Fruit fly (Drosophila melanogaster) whole organism, prepupa: ENCODE data around the gene lectin-30A.

ENCODE experiments used
- Blimp-1 ChIP-seq: fragments of 200-800 bp; sonication (Bioruptor generic); optimal IDR thresholded peaks from 3 replicates; lab custom pipeline; 2017; ENCODE audit warnings: missing biosample characterization, missing genetic modification characterization, mild to moderate bottlenecking, moderate library complexity, missing genetic modification reagents
- CG10631 ChIP-seq: fragments of 200-800 bp; sonication (Bioruptor generic); optimal IDR thresholded peaks from 2 replicates; lab custom pipeline; 2016; ENCODE audit warnings: missing biosample characterization, missing genetic modification characterization
- CG11294 ChIP-seq: fragments of 200-800 bp; sonication (Bioruptor generic); IDR thresholded peaks from 2 replicates; pipeline ENCODE4 v1.3.6; 2022; ENCODE audit warnings: missing biosample characterization, missing genetic modification characterization
- CG11762 ChIP-seq: fragments of 200-800 bp; sonication (Bioruptor generic); optimal IDR thresholded peaks from 3 replicates; lab custom pipeline; 2016; ENCODE audit warnings: missing biosample characterization, missing genetic modification characterization; ENCODE audit not compliant: insufficient read depth
- CG11902 ChIP-seq: fragments of 200-800 bp; sonication (Bioruptor generic); optimal IDR thresholded peaks from 3 replicates; lab custom pipeline; 2016; ENCODE audit warnings: missing biosample characterization, missing genetic modification characterization
- CG15336 ChIP-seq: fragments of 200-800 bp; sonication (Bioruptor generic); IDR thresholded peaks from 2 replicates; pipeline ENCODE4 v1.3.6; 2022; ENCODE audit warnings: missing biosample characterization, missing genetic modification characterization
- CG1621 ChIP-seq: fragments of 200-800 bp; sonication (Bioruptor generic); optimal IDR thresholded peaks from 3 replicates; lab custom pipeline; 2018; ENCODE audit warnings: missing biosample characterization, mild to moderate bottlenecking, missing genetic modification characterization
- CG16779 ChIP-seq: fragments of 200-800 bp; sonication (Bioruptor generic); optimal IDR thresholded peaks from 3 replicates; lab custom pipeline; 2017; ENCODE audit warnings: missing biosample characterization, mild to moderate bottlenecking, missing genetic modification characterization
- CG3032 ChIP-seq: fragments of 200-800 bp; optimal IDR thresholded peaks from 2 replicates; lab custom pipeline; 2019; ENCODE audit warnings: missing biosample characterization, mild to moderate bottlenecking, missing genetic modification characterization, moderate library complexity
- CG31627 ChIP-seq: fragments of 200-800 bp; sonication (Bioruptor generic); optimal IDR thresholded peaks from 3 replicates; lab custom pipeline; 2016; ENCODE audit warnings: missing biosample characterization, missing genetic modification characterization
- CG32006 ChIP-seq: fragments of 200-800 bp; sonication (Bioruptor generic); optimal IDR thresholded peaks from 3 replicates; lab custom pipeline; 2017; ENCODE audit warnings: missing biosample characterization, mild to moderate bottlenecking, missing genetic modification characterization
- CG34406 ChIP-seq: fragments of 200-800 bp; sonication (Bioruptor generic); optimal IDR thresholded peaks from 3 replicates; lab custom pipeline; 2016; ENCODE audit warnings: missing biosample characterization, missing genetic modification characterization
- CG3919 ChIP-seq: fragments of 200-800 bp; sonication (Bioruptor generic); optimal IDR thresholded peaks from 3 replicates; lab custom pipeline; 2016; ENCODE audit warnings: missing biosample characterization, missing genetic modification characterization
- CG4318 ChIP-seq: fragments of 200-800 bp; sonication (Bioruptor generic); optimal IDR thresholded peaks from 3 replicates; lab custom pipeline; 2017; ENCODE audit warnings: missing biosample characterization, mild to moderate bottlenecking, missing genetic modification characterization
- CG6163 ChIP-seq: fragments of 200-800 bp; sonication (Bioruptor generic); IDR thresholded peaks from 3 replicates; pipeline ENCODE4 v1.3.6; 2022; ENCODE audit warnings: missing biosample characterization, missing genetic modification characterization
- CG6276 ChIP-seq: fragments of 200-800 bp; sonication (Bioruptor generic); optimal IDR thresholded peaks from 2 replicates; lab custom pipeline; 2017; ENCODE audit warnings: missing biosample characterization, mild to moderate bottlenecking, missing genetic modification characterization
- CG6854 ChIP-seq: fragments of 200-800 bp; sonication (Bioruptor generic); optimal IDR thresholded peaks from 2 replicates; lab custom pipeline; 2017; ENCODE audit warnings: missing biosample characterization, mild to moderate bottlenecking, missing genetic modification characterization
- CG7368 ChIP-seq: fragments of 200-800 bp; sonication (Bioruptor generic); optimal IDR thresholded peaks from 3 replicates; lab custom pipeline; 2016; ENCODE audit warnings: missing biosample characterization, missing genetic modification characterization
- CG8119 ChIP-seq: fragments of 200-800 bp; sonication (Bioruptor generic); IDR thresholded peaks from 3 replicates; pipeline ENCODE4 v1.3.6; 2022; ENCODE audit warnings: missing biosample characterization, missing genetic modification characterization
- CG8319 ChIP-seq: fragments of 200-800 bp; sonication (Bioruptor generic); optimal IDR thresholded peaks from 3 replicates; lab custom pipeline; 2016; ENCODE audit warnings: missing biosample characterization, missing genetic modification characterization
- CG8632 ChIP-seq: fragments of 200-800 bp; sonication (Bioruptor generic); optimal IDR thresholded peaks from 3 replicates; lab custom pipeline; 2016; ENCODE audit warnings: missing biosample characterization, missing genetic modification characterization
- CG9139 ChIP-seq: fragments of 200-800 bp; sonication (Bioruptor generic); optimal IDR thresholded peaks from 3 replicates; lab custom pipeline; 2017; ENCODE audit warnings: missing biosample characterization, mild to moderate bottlenecking, missing genetic modification characterization
- Eip75B ChIP-seq: fragments of 200-800 bp; sonication (Bioruptor generic); optimal IDR thresholded peaks from 3 replicates; lab custom pipeline; 2016; ENCODE audit warnings: missing biosample characterization, missing genetic modification characterization
- Eip78C ChIP-seq: fragments of 200-800 bp; sonication (Bioruptor generic); peaks from one replicate; lab custom pipeline; 2016; ENCODE audit warnings: missing biosample characterization, missing genetic modification characterization
- Eip93F ChIP-seq: fragments of 200-800 bp; sonication (Bioruptor generic); optimal IDR thresholded peaks from 2 replicates; lab custom pipeline; 2016; ENCODE audit warnings: missing biosample characterization, mild to moderate bottlenecking, missing genetic modification characterization
- Hr38 ChIP-seq: sonication (Bioruptor generic); optimal IDR thresholded peaks from 2 replicates; lab custom pipeline; 2016; ENCODE audit warnings: missing biosample characterization, missing genetic modification characterization
- Hr39 ChIP-seq: fragments of 200-800 bp; sonication (Bioruptor generic); optimal IDR thresholded peaks from 2 replicates; lab custom pipeline; 2016; ENCODE audit warnings: missing biosample characterization, missing genetic modification characterization
- Hr4 ChIP-seq: fragments of 200-800 bp; sonication (Bioruptor generic); optimal IDR thresholded peaks from 3 replicates; lab custom pipeline; 2016; ENCODE audit warnings: missing biosample characterization, missing genetic modification characterization
- Met ChIP-seq: fragments of 200-800 bp; sonication (Bioruptor generic); optimal IDR thresholded peaks from 3 replicates; lab custom pipeline; 2016; ENCODE audit warnings: missing biosample characterization, missing genetic modification characterization
- OdsH ChIP-seq: fragments of 200-800 bp; sonication (Bioruptor generic); optimal IDR thresholded peaks from 3 replicates; lab custom pipeline; 2016; ENCODE audit warnings: missing biosample characterization, missing genetic modification characterization
- Smox ChIP-seq: fragments of 200-800 bp; sonication (Bioruptor generic); optimal IDR thresholded peaks from 3 replicates; lab custom pipeline; 2016; ENCODE audit warnings: missing biosample characterization, missing genetic modification characterization
- Sox102F ChIP-seq: fragments of 200-800 bp; sonication (Bioruptor generic); optimal IDR thresholded peaks from 2 replicates; lab custom pipeline; 2016; ENCODE audit warnings: missing biosample characterization, mild to moderate bottlenecking, missing genetic modification characterization
- Sox15 ChIP-seq: fragments of 200-800 bp; sonication (Bioruptor generic); optimal IDR thresholded peaks from 3 replicates; lab custom pipeline; 2016; ENCODE audit warnings: missing biosample characterization, missing genetic modification characterization
- achi ChIP-seq: fragments of 200-800 bp; sonication (Bioruptor generic); optimal IDR thresholded peaks from 3 replicates; lab custom pipeline; 2016; ENCODE audit warnings: missing biosample characterization, missing genetic modification characterization
- acj6 ChIP-seq: fragments of 200-800 bp; sonication (Bioruptor generic); optimal IDR thresholded peaks from 3 replicates; lab custom pipeline; 2016; ENCODE audit warnings: missing biosample characterization, missing genetic modification characterization
- cyc ChIP-seq: fragments of 200-800 bp; sonication (Bioruptor generic); optimal IDR thresholded peaks from 3 replicates; lab custom pipeline; 2016; ENCODE audit warnings: missing biosample characterization, missing genetic modification characterization
- dac ChIP-seq: fragments of 200-800 bp; sonication (Bioruptor generic); optimal IDR thresholded peaks from 2 replicates; lab custom pipeline; 2017; ENCODE audit warnings: missing biosample characterization, mild to moderate bottlenecking, missing genetic modification characterization
- dsx ChIP-seq: fragments of 200-800 bp; optimal IDR thresholded peaks from 3 replicates; lab custom pipeline; 2019; ENCODE audit warnings: missing biosample characterization, mild to moderate bottlenecking, missing genetic modification characterization, moderate library complexity; ENCODE audit not compliant: poor library complexity, severe bottlenecking
- eg ChIP-seq: fragments of 200-800 bp; sonication (Bioruptor generic); IDR thresholded peaks from 3 replicates; pipeline ENCODE4 v1.3.6; 2022; ENCODE audit warnings: missing biosample characterization, missing genetic modification characterization
- esn ChIP-seq: fragments of 200-800 bp; sonication (Bioruptor generic); optimal IDR thresholded peaks from 2 replicates; lab custom pipeline; 2016; ENCODE audit warnings: missing biosample characterization, mild to moderate bottlenecking, missing genetic modification characterization, moderate library complexity
- fd59A ChIP-seq: fragments of 200-800 bp; sonication (Bioruptor generic); optimal IDR thresholded peaks from 2 replicates; lab custom pipeline; 2017; ENCODE audit warnings: missing biosample characterization, mild to moderate bottlenecking, missing genetic modification characterization, missing genetic modification reagents
- fd85E ChIP-seq: fragments of 200-800 bp; sonication (Bioruptor generic); optimal IDR thresholded peaks from 3 replicates; lab custom pipeline; 2016; ENCODE audit warnings: missing biosample characterization, missing genetic modification characterization
- fkh ChIP-seq: fragments of 200-800 bp; sonication (Bioruptor generic); optimal IDR thresholded peaks from 3 replicates; lab custom pipeline; 2017; ENCODE audit warnings: missing biosample characterization, mild to moderate bottlenecking, missing genetic modification characterization, moderate library complexity
- lz ChIP-seq: fragments of 200-800 bp; sonication (Bioruptor generic); optimal IDR thresholded peaks from 3 replicates; lab custom pipeline; 2016; ENCODE audit warnings: missing biosample characterization, missing genetic modification characterization
- net ChIP-seq: fragments of 200-800 bp; sonication (Bioruptor generic); optimal IDR thresholded peaks from 3 replicates; lab custom pipeline; 2016; ENCODE audit warnings: missing biosample characterization, missing genetic modification characterization
- pdm3 ChIP-seq: fragments of 200-800 bp; sonication (Bioruptor generic); optimal IDR thresholded peaks from 3 replicates; lab custom pipeline; 2016; ENCODE audit warnings: missing biosample characterization, missing genetic modification characterization
- salr ChIP-seq, 2 experiments: fragments of 200-800 bp; sonication (Bioruptor generic); optimal IDR thresholded peaks; 3 replicates each; lab custom pipeline; 2016 to 2018; ENCODE audit warnings: missing biosample characterization in 2 of 2, missing genetic modification characterization in 2 of 2, mild to moderate bottlenecking in 1 of 2
- spab ChIP-seq: fragments of 200-800 bp; sonication (Bioruptor generic); optimal IDR thresholded peaks from 2 replicates; lab custom pipeline; 2017; ENCODE audit warnings: missing biosample characterization, mild to moderate bottlenecking, missing genetic modification characterization, missing genetic modification reagents
- ss ChIP-seq, 2 experiments: fragments of 200-800 bp; sonication (Bioruptor generic); optimal IDR thresholded peaks; 2 replicates in 1 of 2; 3 replicates in 1 of 2; lab custom pipeline; 2017 to 2018; ENCODE audit warnings: mild to moderate bottlenecking in 2 of 2, missing biosample characterization in 2 of 2, missing genetic modification characterization in 2 of 2, moderate library complexity in 1 of 2
- svp ChIP-seq: fragments of 200-800 bp; sonication (Bioruptor generic); peaks from one replicate; lab custom pipeline; 2016; ENCODE audit warnings: missing biosample characterization, missing genetic modification characterization
- vri ChIP-seq: fragments of 200-800 bp; sonication (Bioruptor generic); optimal IDR thresholded peaks from 3 replicates; lab custom pipeline; 2016; ENCODE audit warnings: missing biosample characterization, mild to moderate bottlenecking, missing genetic modification characterization

Gene lectin-30A

dm6 chr2L:9231760-9232431 is 22.8 kb downstream of the lectin-30A start:
- TF ChIP-seq CG11762 (GFP tag; lab: Kevin White, UChicago) (peak; percentile 58), CG6163 (GFP tag; lab: Robert Waterston, UW) (peak; percentile 91), CG4318 (GFP tag; lab: Kevin White, UChicago) (no peak), CG8632 (peak; percentile 60), pdm3 (peak; percentile 35), fkh (GFP tag; lab: Kevin White, UChicago) (no peak), CG6276 (peak; percentile 78), CG15336 (peak; percentile 66), CG34406 (GFP tag; lab: Kevin White, UChicago) (peak; percentile 36), fd59A (GFP tag; lab: Kevin White, UChicago) (no peak), OdsH (GFP tag; lab: Kevin White, UChicago) (peak; percentile 21), CG3919 (GFP tag; lab: Kevin White, UChicago) (peak; percentile 36), cyc (GFP tag; lab: Kevin White, UChicago) (no peak), CG9139 (GFP tag; lab: Kevin White, UChicago) (peak; percentile 68), Hr39 (GFP tag; lab: Kevin White, UChicago) (peak; percentile 39), CG10631 (GFP tag; lab: Kevin White, UChicago) (peak; percentile 10), esn (no peak), salr (GFP tag; optimal IDR thresholded peaks at IDR 0.05; lab: Kevin White, UChicago) (peak in 1 of 2 experiments; percentile 54), Smox (GFP tag; lab: Kevin White, UChicago) (no peak), Eip93F (GFP tag; lab: Kevin White, UChicago) (no peak), dac (GFP tag; lab: Kevin White, UChicago) (no peak), CG32006 (GFP tag; lab: Kevin White, UChicago) (peak; percentile 31), eg (peak; percentile 91), Hr4 (GFP tag; lab: Kevin White, UChicago) (peak; percentile 25), achi (peak; percentile 58), Sox15 (GFP tag; lab: Kevin White, UChicago) (no peak), net (GFP tag; lab: Kevin White, UChicago) (peak; percentile 81), spab (GFP tag; lab: Kevin White, UChicago) (peak; percentile 52), dsx (GFP tag; lab: Kevin White, UChicago) (peak; percentile 31), CG1621 (tag; lab: Kevin White, UChicago) (peak; percentile 51), CG8319 (GFP tag; lab: Kevin White, UChicago) (no peak), Eip75B (GFP tag; lab: Kevin White, UChicago) (peak; percentile 47), lz (no peak), acj6 (GFP tag; lab: Kevin White, UChicago) (no peak), ss (GFP tag; optimal IDR thresholded peaks at IDR 0.05; lab: Kevin White, UChicago) (peak; percentile 69 to 77), CG31627 (GFP tag; lab: Kevin White, UChicago) (peak; percentile 17), Blimp-1 (GFP tag; lab: Kevin White, UChicago) (no peak), CG16779 (peak; percentile 76), fd85E (GFP tag; lab: Kevin White, UChicago) (no peak), svp (GFP tag; lab: Kevin White, UChicago) (peak; percentile 94), CG11902 (peak; percentile 5), CG3032 (tag; lab: Kevin White, UChicago) (peak; percentile 36), Eip78C (GFP tag; lab: Kevin White, UChicago) (peak; percentile 71), Hr38 (GFP tag; lab: Kevin White, UChicago) (no peak), CG11294 (GFP tag; lab: Robert Waterston, UW) (no peak), Met (GFP tag; lab: Kevin White, UChicago) (peak; percentile 16), CG8119 (GFP tag; lab: Robert Waterston, UW) (peak; percentile 84), CG6854 (GFP tag; lab: Kevin White, UChicago) (peak; percentile 43), Sox102F (GFP tag; lab: Kevin White, UChicago) (no peak), CG7368 (GFP tag; lab: Kevin White, UChicago) (peak; percentile 25), vri (GFP tag; lab: Kevin White, UChicago) (peak; percentile 49)
